Fruit fly (Drosophila melanogaster) whole organism, embryonic: Measurements from ENCODE around the gene TwdlX.

Source experiments
- Atf3 ChIP-seq: fragments of 200-800 bp; sonication (Bioruptor generic); optimal IDR thresholded peaks from 3 replicates; lab custom pipeline; 2016; ENCODE audit warnings: missing biosample characterization, missing genetic modification characterization
- Bteb2 ChIP-seq: fragments of 200-800 bp; sonication (Bioruptor generic); optimal IDR thresholded peaks from 2 replicates; lab custom pipeline; 2016; ENCODE audit warnings: missing biosample characterization, missing genetic modification characterization
- CG10321 ChIP-seq: fragments of 200-800 bp; sonication (Bioruptor generic); IDR thresholded peaks from 2 replicates; pipeline ENCODE4 v1.3.6; 2022; ENCODE audit warnings: missing biosample characterization, missing genetic modification characterization
- CG10654 ChIP-seq: fragments of 200-800 bp; sonication (Bioruptor generic); optimal IDR thresholded peaks from 2 replicates; lab custom pipeline; 2016; ENCODE audit warnings: missing biosample characterization, missing genetic modification characterization
- CG10959 ChIP-seq: fragments of 200-800 bp; sonication (Bioruptor generic); IDR thresholded peaks from 2 replicates; pipeline ENCODE4 v1.3.6; 2022; ENCODE audit warnings: missing biosample characterization, missing genetic modification characterization
- CG11247 ChIP-seq: fragments of 200-800 bp; sonication (Bioruptor generic); IDR thresholded peaks from 2 replicates; pipeline ENCODE4 v1.3.6; 2022; ENCODE audit warnings: missing biosample characterization, missing genetic modification characterization
- CG11398 ChIP-seq: fragments of 200-800 bp; sonication (Bioruptor generic); optimal IDR thresholded peaks from 2 replicates; lab custom pipeline; 2016; ENCODE audit warnings: missing biosample characterization, missing genetic modification characterization
- CG12071 ChIP-seq: fragments of 200-800 bp; sonication (Bioruptor generic); optimal IDR thresholded peaks from 3 replicates; lab custom pipeline; 2018; ENCODE audit warnings: missing biosample characterization, mild to moderate bottlenecking, missing genetic modification characterization
- CG12391 ChIP-seq: fragments of 200-800 bp; sonication (Bioruptor generic); optimal IDR thresholded peaks from 3 replicates; lab custom pipeline; 2018; ENCODE audit warnings: missing biosample characterization, mild to moderate bottlenecking, missing genetic modification characterization, moderate library complexity
- CG13894 ChIP-seq: fragments of 200-800 bp; sonication (Bioruptor generic); optimal IDR thresholded peaks from 3 replicates; lab custom pipeline; 2018; ENCODE audit warnings: missing biosample characterization, mild to moderate bottlenecking, missing genetic modification characterization, moderate library complexity
- CG17568 ChIP-seq: fragments of 200-800 bp; sonication (Bioruptor generic); optimal IDR thresholded peaks from 2 replicates; lab custom pipeline; 2018; ENCODE audit warnings: missing biosample characterization, mild to moderate bottlenecking, missing genetic modification characterization, moderate library complexity
- CG2120 ChIP-seq: fragments of 200-800 bp; sonication (Bioruptor generic); optimal IDR thresholded peaks from 3 replicates; lab custom pipeline; 2016; ENCODE audit warnings: missing biosample characterization, missing genetic modification characterization
- CG2202 ChIP-seq: fragments of 200-800 bp; sonication (Bioruptor generic); optimal IDR thresholded peaks from 2 replicates; lab custom pipeline; 2018; ENCODE audit warnings: missing biosample characterization, mild to moderate bottlenecking, missing genetic modification characterization
- CG32532 ChIP-seq: fragments of 200-800 bp; sonication (Bioruptor generic); IDR thresholded peaks from 2 replicates; pipeline ENCODE4 v1.3.6; 2022; ENCODE audit warnings: missing biosample characterization, missing genetic modification characterization
- CG3838 ChIP-seq: fragments of 200-800 bp; sonication (Bioruptor generic); optimal IDR thresholded peaks from 3 replicates; lab custom pipeline; 2016; ENCODE audit warnings: missing biosample characterization, missing genetic modification characterization
- CG4360 ChIP-seq: fragments of 200-800 bp; sonication (Bioruptor generic); IDR thresholded peaks from 2 replicates; pipeline ENCODE4 v1.3.6; 2022; ENCODE audit warnings: missing biosample characterization, missing genetic modification characterization
- CG5180 ChIP-seq: fragments of 200-800 bp; sonication (Bioruptor generic); optimal IDR thresholded peaks from 3 replicates; lab custom pipeline; 2017; ENCODE audit warnings: missing biosample characterization, missing genetic modification characterization, mild to moderate bottlenecking, moderate library complexity, missing genetic modification reagents
- CG5245 ChIP-seq: fragments of 200-800 bp; sonication (Bioruptor generic); optimal IDR thresholded peaks from 3 replicates; lab custom pipeline; 2016; ENCODE audit warnings: missing biosample characterization, missing genetic modification characterization
- CG5953 ChIP-seq: fragments of 200-800 bp; sonication (Bioruptor generic); IDR thresholded peaks from 2 replicates; pipeline ENCODE4 v1.3.6; 2022; ENCODE audit warnings: missing biosample characterization, missing genetic modification characterization
- CG6689 ChIP-seq: fragments of 200-800 bp; sonication (Bioruptor generic); IDR thresholded peaks from 2 replicates; pipeline ENCODE4 v1.3.6; 2022; ENCODE audit warnings: missing biosample characterization, missing genetic modification characterization
- CG6813 ChIP-seq: fragments of 200-800 bp; sonication (Bioruptor generic); optimal IDR thresholded peaks from 2 replicates; lab custom pipeline; 2017; ENCODE audit warnings: missing biosample characterization, missing genetic modification characterization, mild to moderate bottlenecking, moderate library complexity, missing genetic modification reagents
- CG7372 ChIP-seq: fragments of 200-800 bp; sonication (Bioruptor generic); IDR thresholded peaks from 2 replicates; pipeline ENCODE4 v1.3.6; 2022; ENCODE audit warnings: missing biosample characterization, missing genetic modification characterization
- CG8290 ChIP-seq, 3 experiments: fragments of 200-800 bp; sonication (Bioruptor generic); optimal IDR thresholded peaks; 2 replicates each; lab custom pipeline; 2016 to 2019; ENCODE audit warnings: missing biosample characterization in 3 of 3, missing genetic modification characterization in 3 of 3, mild to moderate bottlenecking in 2 of 3, moderate library complexity in 1 of 3
- CG8388 ChIP-seq: fragments of 200-800 bp; sonication (Bioruptor generic); optimal IDR thresholded peaks from 2 replicates; lab custom pipeline; 2019; ENCODE audit warnings: missing biosample characterization, mild to moderate bottlenecking, missing genetic modification characterization, moderate library complexity
- D ChIP-seq, 2 experiments: fragments of 200-800 bp in 1 of 2; fragments of >200 bp in 1 of 2; sonication (Bioruptor generic) in 1 of 2; optimal IDR thresholded peaks; 2 replicates in 1 of 2; 3 replicates in 1 of 2; lab custom pipeline; 2017; ENCODE audit warnings: mild to moderate bottlenecking in 1 of 2, missing biosample characterization in 1 of 2, missing genetic modification characterization in 1 of 2, missing genetic modification reagents in 1 of 2
- ERR ChIP-seq: fragments of 200-800 bp; sonication (Bioruptor generic); optimal IDR thresholded peaks from 2 replicates; lab custom pipeline; 2016; ENCODE audit warnings: missing biosample characterization, missing genetic modification characterization
- H2.0 ChIP-seq: fragments of 200-800 bp; sonication (Bioruptor generic); IDR thresholded peaks from 2 replicates; pipeline ENCODE4 v1.3.6; 2022; ENCODE audit warnings: missing biosample characterization, missing genetic modification characterization
- Pdp1 ChIP-seq, 2 experiments: fragments of 200-800 bp; sonication (Bioruptor generic); optimal IDR thresholded peaks; 3 replicates each; lab custom pipeline; 2016; ENCODE audit warnings: missing biosample characterization in 2 of 2, missing genetic modification characterization in 2 of 2, mild to moderate bottlenecking in 1 of 2, moderate library complexity in 1 of 2
- Ravus ChIP-seq: fragments of 200-800 bp; sonication (Bioruptor generic); IDR thresholded peaks from 2 replicates; pipeline ENCODE4 v1.3.6; 2022; ENCODE audit warnings: missing biosample characterization, missing genetic modification characterization
- Scr ChIP-seq: fragments of 200-800 bp; sonication (Bioruptor generic); IDR thresholded peaks from 2 replicates; pipeline ENCODE4 v1.3.6; 2022; ENCODE audit warnings: missing biosample characterization, missing genetic modification characterization; ENCODE audit not compliant: partially characterized antibody
- Xbp1 ChIP-seq: fragments of 200-800 bp; sonication (Bioruptor generic); optimal IDR thresholded peaks from 3 replicates; lab custom pipeline; 2016; ENCODE audit warnings: missing biosample characterization, mild to moderate bottlenecking, missing genetic modification characterization
- ato ChIP-seq: fragments of 200-800 bp; sonication (Bioruptor generic); IDR thresholded peaks from 2 replicates; pipeline ENCODE4 v1.3.6; 2022; ENCODE audit warnings: missing biosample characterization, missing genetic modification characterization; ENCODE audit not compliant: partially characterized antibody
- az2 ChIP-seq: fragments of 200-800 bp; sonication (Bioruptor generic); optimal IDR thresholded peaks from 3 replicates; lab custom pipeline; 2016; ENCODE audit warnings: missing biosample characterization, missing genetic modification characterization
- br ChIP-seq: fragments of >200 bp; optimal IDR thresholded peaks from 2 replicates; lab custom pipeline; 2017
- crc ChIP-seq: fragments of 200-800 bp; sonication (Bioruptor generic); optimal IDR thresholded peaks from 2 replicates; lab custom pipeline; 2016; ENCODE audit warnings: missing biosample characterization, missing genetic modification characterization
- gcm2 ChIP-seq: fragments of 200-800 bp; sonication (Bioruptor generic); optimal IDR thresholded peaks from 2 replicates; lab custom pipeline; 2016; ENCODE audit warnings: missing biosample characterization, missing genetic modification characterization
- jing ChIP-seq: fragments of 200-800 bp; sonication (Bioruptor generic); optimal IDR thresholded peaks from 2 replicates; lab custom pipeline; 2018; ENCODE audit warnings: missing biosample characterization, mild to moderate bottlenecking, missing genetic modification characterization
- lab ChIP-seq: fragments of 200-800 bp; sonication (Bioruptor generic); optimal IDR thresholded peaks from 3 replicates; lab custom pipeline; 2017; ENCODE audit warnings: missing biosample characterization, missing genetic modification characterization, mild to moderate bottlenecking, moderate library complexity, missing genetic modification reagents
- lbe ChIP-seq: fragments of 200-800 bp; sonication (Bioruptor generic); optimal IDR thresholded peaks from 2 replicates; lab custom pipeline; 2016; ENCODE audit warnings: missing biosample characterization, mild to moderate bottlenecking, missing genetic modification characterization
- pan ChIP-seq, 4 experiments: fragments of >200 bp in 3 of 4; fragments of 200-800 bp in 1 of 4; sonication (Bioruptor generic) in 1 of 4; optimal IDR thresholded peaks in 3 of 4; IDR thresholded peaks in 1 of 4; 2 replicates each; pipeline versions ENCODE4 v1.3.6 to Lab custom; 2017 to 2022; ENCODE audit warnings: missing biosample characterization in 2 of 4, missing genetic modification characterization in 2 of 4, mixed read lengths in 1 of 4
- pnt ChIP-seq: fragments of 200-800 bp; sonication (Bioruptor generic); optimal IDR thresholded peaks from 3 replicates; lab custom pipeline; 2016; ENCODE audit warnings: missing biosample characterization, missing genetic modification characterization
- ro ChIP-seq: fragments of 200-800 bp; sonication (Bioruptor generic); IDR thresholded peaks from 2 replicates; pipeline ENCODE4 v1.3.6; 2022; ENCODE audit warnings: missing biosample characterization, missing genetic modification characterization
- sd ChIP-seq: fragments of 200-800 bp; sonication (Bioruptor generic); optimal IDR thresholded peaks from 3 replicates; lab custom pipeline; 2018; ENCODE audit warnings: missing biosample characterization, mild to moderate bottlenecking, missing genetic modification characterization, moderate library complexity
- slp2 ChIP-seq: fragments of 200-800 bp; sonication (Bioruptor generic); optimal IDR thresholded peaks from 2 replicates; lab custom pipeline; 2016; ENCODE audit warnings: missing biosample characterization, missing genetic modification characterization
- sna ChIP-seq: fragments of 200-800 bp; sonication (Bioruptor generic); IDR thresholded peaks from 2 replicates; pipeline ENCODE4 v1.3.6; 2022; ENCODE audit warnings: missing biosample characterization, missing genetic modification characterization; ENCODE audit not compliant: partially characterized antibody
- tin ChIP-seq: fragments of 200-800 bp; sonication (Bioruptor generic); optimal IDR thresholded peaks from 3 replicates; lab custom pipeline; 2016; ENCODE audit warnings: missing biosample characterization, missing genetic modification characterization

TwdlX gene

DNA sequence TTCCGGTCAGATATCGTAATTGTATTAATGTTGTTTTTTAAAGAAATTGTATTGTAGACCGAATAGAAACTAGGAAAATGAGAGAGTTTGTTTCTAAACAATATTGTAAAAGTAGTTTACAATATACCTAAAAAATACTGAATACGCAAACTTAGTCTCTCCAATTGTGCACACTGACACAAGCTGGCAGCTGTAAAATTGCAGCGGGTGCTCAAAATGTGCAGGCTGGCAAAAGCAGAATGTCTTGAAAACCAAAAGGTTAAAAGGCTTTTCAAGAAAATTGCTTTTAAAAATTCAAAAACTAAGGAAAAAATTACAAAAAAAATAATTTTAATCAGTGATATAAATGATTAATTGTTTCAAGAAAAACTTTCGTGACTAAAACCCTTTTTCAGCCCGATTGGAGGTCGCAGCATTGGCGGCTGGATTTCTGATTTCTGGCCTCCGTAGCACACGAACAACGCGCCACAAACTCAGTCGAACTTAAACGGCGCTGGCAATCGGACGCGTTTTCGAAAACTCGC is 35.2 kb upstream of the TwdlX start, which contains the start of gene CG4678 (continued):
- no peak for TF ChIP-seq jing (GFP tag; lab: Kevin White, UChicago)
- no peak for TF ChIP-seq lab (GFP tag; lab: Kevin White, UChicago)
- no peak for TF ChIP-seq tin (GFP tag; lab: Kevin White, UChicago)
- no peak for TF ChIP-seq CG11398 (GFP tag; lab: Kevin White, UChicago)
- no peak for TF ChIP-seq CG6813 (GFP tag; lab: Kevin White, UChicago)
- no peak for TF ChIP-seq sna
- no peak for TF ChIP-seq ato (GFP tag; lab: Robert Waterston, UW)
- TF ChIP-seq CG11247 (GFP tag; lab: Robert Waterston, UW), result no peak
- TF ChIP-seq ro (GFP tag; lab: Robert Waterston, UW), result no peak
- TF ChIP-seq CG12071 (GFP tag; lab: Kevin White, UChicago), result no peak
- no peak for TF ChIP-seq CG3838 (GFP tag; lab: Kevin White, UChicago)
- no peak for TF ChIP-seq H2.0 (GFP tag; lab: Robert Waterston, UW)
- no peak for TF ChIP-seq Pdp1 (GFP tag; optimal IDR thresholded peaks at IDR 0.05; lab: Kevin White, UChicago)
- TF ChIP-seq CG2202 (tag; lab: Kevin White, UChicago), result no peak
- TF ChIP-seq Atf3, result no peak
- TF ChIP-seq CG8388 (GFP tag; lab: Kevin White, UChicago), result no peak
- no peak for TF ChIP-seq pan (optimal IDR thresholded peaks at IDR 0.05; lab: Kevin White, UChicago)
- no peak for TF ChIP-seq pan (GFP tag; optimal IDR thresholded peaks at IDR 0.05 in 1 of 2, IDR thresholded peaks at IDR 0.05 in 1 of 2)
- no peak for TF ChIP-seq CG2120
- no peak for TF ChIP-seq CG13894
- TF ChIP-seq CG7372, result no peak
- no peak for TF ChIP-seq CG12391 (tag; lab: Kevin White, UChicago)
- no peak for TF ChIP-seq ERR (GFP tag; lab: Kevin White, UChicago)
- TF ChIP-seq az2 (GFP tag; lab: Kevin White, UChicago), result no peak
- no peak for TF ChIP-seq crc (GFP tag; lab: Kevin White, UChicago)
- no peak for TF ChIP-seq pnt (GFP tag; lab: Kevin White, UChicago)
- no peak for TF ChIP-seq CG4360 (GFP tag; lab: Robert Waterston, UW)
- TF ChIP-seq CG10321 (GFP tag; lab: Robert Waterston, UW), result no peak
- TF ChIP-seq CG17568 (GFP tag; lab: Kevin White, UChicago), result no peak
- no peak for TF ChIP-seq lbe
- no peak for TF ChIP-seq gcm2 (GFP tag; lab: Kevin White, UChicago)
- no peak for TF ChIP-seq CG32532 (GFP tag; lab: Robert Waterston, UW)
- TF ChIP-seq CG5953 (GFP tag; lab: Robert Waterston, UW), result no peak
- TF ChIP-seq slp2 (GFP tag; lab: Kevin White, UChicago), result no peak
- no peak for TF ChIP-seq sd (tag; lab: Kevin White, UChicago)
- TF ChIP-seq CG10654, result no peak
- TF ChIP-seq CG5245 (GFP tag; lab: Kevin White, UChicago), result no peak
- TF ChIP-seq CG6689 (GFP tag; lab: Robert Waterston, UW), result no peak
- no peak for TF ChIP-seq Xbp1 (GFP tag; lab: Kevin White, UChicago)
- TF ChIP-seq Ravus, result no peak
- TF ChIP-seq CG8290 (GFP tag; optimal IDR thresholded peaks at IDR 0.05; lab: Kevin White, UChicago), result no peak
- TF ChIP-seq CG8290 (tag; optimal IDR thresholded peaks at IDR 0.05; lab: Kevin White, UChicago), result peak in 1 of 2 experiments; percentile 3
- no peak for TF ChIP-seq D (optimal IDR thresholded peaks at IDR 0.05; lab: Kevin White, UChicago)
- no peak for TF ChIP-seq D (GFP tag; optimal IDR thresholded peaks at IDR 0.05; lab: Kevin White, UChicago)
- TF ChIP-seq br, result no peak
- no peak for TF ChIP-seq CG5180 (GFP tag; lab: Kevin White, UChicago)
- TF ChIP-seq Scr (GFP tag; lab: Robert Waterston, UW), result no peak
- no peak for TF ChIP-seq CG10959
- TF ChIP-seq Bteb2 (GFP tag; lab: Kevin White, UChicago), result no peak
- TF ChIP-seq, all 482 proteins: peak for 48
